Worm (Caenorhabditis elegans) whole organism, young adult: ENCODE data around the gene C09B9.1.

Source experiments
- F10E7.11 ChIP-seq: sonication (generic microtip); optimal IDR thresholded peaks from 2 replicates; lab custom pipeline; 2017; ENCODE audit warnings: mild to moderate bottlenecking, missing genetic modification characterization, moderate library complexity, missing compliant biosample characterization
- Y56A3A.18 ChIP-seq: fragments of 200-800 bp; sonication (Bioruptor generic); IDR thresholded peaks from 2 replicates; pipeline ENCODE4 v1.3.6; 2022; ENCODE audit warnings: missing genetic modification reagents, missing genetic modification characterization, missing compliant biosample characterization
- akir-1 ChIP-seq: fragments of 200-800 bp; sonication (Bioruptor generic); optimal IDR thresholded peaks from 2 replicates; lab custom pipeline; 2018; ENCODE audit warnings: mild to moderate bottlenecking, missing genetic modification characterization, moderate library complexity, missing compliant biosample characterization
- aptf-2 ChIP-seq: fragments of 200-800 bp; sonication (Bioruptor generic); conservative IDR thresholded peaks from 2 replicates; pipeline ENCODE4 v1.3.6; 2022; ENCODE audit warnings: missing genetic modification reagents, missing genetic modification characterization, missing compliant biosample characterization
- ekl-4 ChIP-seq: fragments of 200-800 bp; sonication (Bioruptor generic); IDR thresholded peaks from 2 replicates; pipeline ENCODE4 v1.3.6; 2022; ENCODE audit warnings: missing genetic modification reagents, missing genetic modification characterization, missing compliant biosample characterization
- repo-1 ChIP-seq: sonication (generic microtip); optimal IDR thresholded peaks from 2 replicates; lab custom pipeline; 2017; ENCODE audit warnings: mild to moderate bottlenecking, missing genetic modification characterization, missing compliant biosample characterization
- snpc-1.3 ChIP-seq: sonication (generic microtip); optimal IDR thresholded peaks from 2 replicates; lab custom pipeline; 2017; ENCODE audit warnings: missing genetic modification characterization, mild to moderate bottlenecking, missing compliant biosample characterization, antibody characterized with exemption, moderate library complexity, missing genotype, missing genetic modification reagents; ENCODE audit not compliant: insufficient read depth

DNA sequence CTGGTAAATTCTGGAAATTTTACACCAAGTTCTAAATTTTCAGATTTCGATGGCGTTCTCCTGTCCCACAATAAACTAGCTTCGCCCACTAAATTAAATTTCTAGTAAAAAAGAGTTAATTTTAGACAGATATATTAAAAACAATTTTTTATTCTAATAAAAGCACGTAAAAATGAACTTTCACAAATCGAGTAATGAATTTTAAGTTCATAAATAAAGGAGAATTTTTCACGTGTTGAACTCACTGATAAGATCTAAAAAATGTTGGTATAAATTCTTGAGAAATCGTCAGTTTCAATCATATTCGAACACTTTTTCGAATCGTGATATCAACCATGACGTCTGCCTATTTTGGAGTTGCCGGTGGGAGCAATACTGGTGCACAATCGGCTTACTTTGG lies 41.7 kb upstream of the C09B9.1 start, which contains the start of gene ssq-2:
- no peak for TF ChIP-seq snpc-1.3
- TF ChIP-seq aptf-2 (GFP tag; lab: Robert Waterston, UW), result no peak
- no peak for TF ChIP-seq Y56A3A.18
- TF ChIP-seq ekl-4 (GFP tag; lab: Robert Waterston, UW), result no peak
- TF ChIP-seq akir-1 (GFP tag; lab: Kevin White, UChicago), result no peak
- TF ChIP-seq F10E7.11 (tag; lab: Kevin White, UChicago), result no peak
- no peak for TF ChIP-seq repo-1 (tag; lab: Kevin White, UChicago)
